Worm (Caenorhabditis elegans) whole organism, late embryonic: ENCODE results near the gene F14D12.1.

Experiments used
- ceh-30 ChIP-seq: fragments of 150-350 bp; optimal IDR thresholded peaks from 2 replicates; lab custom pipeline; 2014; ENCODE audit warnings: missing biosample characterization, missing genetic modification characterization
- elt-2 ChIP-seq: sonication (generic microtip); optimal IDR thresholded peaks from 2 replicates; lab custom pipeline; 2016; ENCODE audit warnings: missing genetic modification reagents, missing genetic modification characterization, missing compliant biosample characterization
- hlh-30 ChIP-seq: sonication (generic microtip); optimal IDR thresholded peaks from 2 replicates; lab custom pipeline; 2017; ENCODE audit warnings: antibody characterized with exemption, missing genetic modification characterization, missing compliant biosample characterization; ENCODE audit not compliant: insufficient read depth
- madf-2 ChIP-seq: sonication (generic microtip); optimal IDR thresholded peaks from 2 replicates; lab custom pipeline; 2017; ENCODE audit warnings: missing genetic modification characterization, missing compliant biosample characterization
- pqm-1 ChIP-seq: sonication (generic microtip); optimal IDR thresholded peaks from 2 replicates; lab custom pipeline; 2016; ENCODE audit warnings: missing genetic modification characterization, missing compliant biosample characterization
- sox-4 ChIP-seq: sonication (generic microtip); optimal IDR thresholded peaks from 2 replicates; lab custom pipeline; 2017; ENCODE audit warnings: mild to moderate bottlenecking, missing genetic modification characterization, inconsistent platforms, missing compliant biosample characterization
- tbx-2 ChIP-seq: sonication (generic microtip); optimal IDR thresholded peaks from 2 replicates; lab custom pipeline; 2016; ENCODE audit warnings: missing genetic modification characterization, missing compliant biosample characterization
- zip-5 ChIP-seq: sonication (generic microtip); optimal IDR thresholded peaks from 2 replicates; lab custom pipeline; 2016; ENCODE audit warnings: missing genetic modification characterization, missing compliant biosample characterization

DNA sequence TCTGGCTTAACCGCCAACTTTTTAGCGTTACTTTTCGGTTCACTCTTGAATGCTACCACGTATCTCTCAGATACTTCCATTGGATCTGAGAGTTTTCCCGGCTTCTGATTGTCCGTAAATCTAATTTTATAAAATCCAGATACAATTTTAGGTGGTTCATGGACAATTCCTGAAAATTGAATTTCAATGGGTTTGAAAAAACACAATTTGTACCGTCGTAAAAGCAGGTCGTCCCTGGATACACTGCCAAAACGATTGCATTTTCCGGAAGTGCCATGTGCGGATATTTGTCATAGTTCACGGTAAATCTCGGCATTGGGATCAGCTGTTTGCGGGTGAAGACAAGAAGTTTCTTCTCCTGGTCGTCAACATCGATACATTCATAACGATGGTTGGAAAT is 36.0 kb downstream of the F14D12.1 start:
- no peak for TF ChIP-seq zip-5
- no peak for TF ChIP-seq tbx-2 (tag; lab: Kevin White, UChicago)
- TF ChIP-seq ceh-30 (tag; lab: Kevin White, UChicago), result no peak
- TF ChIP-seq sox-4 (tag; lab: Kevin White, UChicago), result no peak
- no peak for TF ChIP-seq elt-2 (tag; lab: Kevin White, UChicago)
- TF ChIP-seq madf-2 (tag; lab: Kevin White, UChicago), result no peak
- no peak for TF ChIP-seq pqm-1 (tag; lab: Kevin White, UChicago)
- TF ChIP-seq hlh-30 (tag; lab: Kevin White, UChicago), result no peak
